Worm (Caenorhabditis elegans): Measurements from ENCODE around the gene E01G4.5.
A peak's percentile ranks its signal among the peaks of the same experiment; 100 is the strongest.

E01G4.5 gene

ce11 chrII:13460592-13461395 lies 11.4 kb upstream of the E01G4.5 start, which contains the start of gene pqn-27 (continued):
- TF ChIP-seq arid-1 (GFP tag; conservative IDR thresholded peaks at IDR 0.05) (no peak; the same call in 1 of the 2 replicates), nhr-10 (tag; optimal IDR thresholded peaks at IDR 0.05) (no peak), nhr-28 (tag; optimal IDR thresholded peaks at IDR 0.05) (peak; percentile 77), nhr-76 (tag; optimal IDR thresholded peaks at IDR 0.05) (no peak), mep-1 (tag; optimal IDR thresholded peaks at IDR 0.05) (peak; percentile 92), mdl-1 (tag; optimal IDR thresholded peaks at IDR 0.05) (peak in 1 of 2 experiments; percentile 61), F10B5.3 (tag; optimal IDR thresholded peaks at IDR 0.05) (no peak), jun-1 (tag; optimal IDR thresholded peaks at IDR 0.05) (peak; percentile 1), nhr-11 (tag; optimal IDR thresholded peaks at IDR 0.05) (peak; percentile 41), daf-16 (GFP tag; optimal IDR thresholded peaks at IDR 0.05) (peak in 1 of 2 experiments; percentile 93), daf-16 (tag; optimal IDR thresholded peaks at IDR 0.05) (peak; percentile 95), snpc-4 (tag; optimal IDR thresholded peaks at IDR 0.05) (no peak), aly-2 (tag; optimal IDR thresholded peaks at IDR 0.05) (no peak), php-3 (GFP tag; IDR thresholded peaks at IDR 0.05) (peak; percentile 79; the same call in 1 of the 2 replicates), dpl-1 (GFP tag; optimal IDR thresholded peaks at IDR 0.05) (peak; percentile 49), lin-39 (tag; optimal IDR thresholded peaks at IDR 0.05) (no peak), aha-1 (tag) (peak; percentile 91), hmg-1.1 (GFP tag; IDR thresholded peaks at IDR 0.05) (peak; percentile 43), ceh-62 (tag; optimal IDR thresholded peaks at IDR 0.05) (no peak), cey-2 (tag; optimal IDR thresholded peaks at IDR 0.05; ENCODE audit: borderline replicate concordance, insufficient read depth) (peak; percentile 22), ceh-20 (GFP tag; IDR thresholded peaks at IDR 0.05) (peak; percentile 81), mes-2 (tag; optimal IDR thresholded peaks at IDR 0.05; ENCODE audit: poor library complexity, severe bottlenecking) (peak; percentile 70), dmd-9 (GFP tag; IDR thresholded peaks at IDR 0.05) (no peak), unc-39 (tag; optimal IDR thresholded peaks at IDR 0.05) (no peak), lsy-2 (tag; optimal IDR thresholded peaks at IDR 0.05) (peak in 1 of 2 experiments; percentile 88), pha-4 (GFP tag; IDR thresholded peaks at IDR 0.05) (peak; percentile 55; the same call in 1 of the 2 replicates), pha-4 (tag; optimal IDR thresholded peaks at IDR 0.05) (no peak), dmd-6 (GFP tag; IDR thresholded peaks at IDR 0.05) (peak; percentile 77), mxl-2 (GFP tag; conservative IDR thresholded peaks at IDR 0.05) (no peak), nhr-48 (tag; optimal IDR thresholded peaks at IDR 0.05) (peak; percentile 72), egl-27 (tag; optimal IDR thresholded peaks at IDR 0.05) (no peak), dve-1 (tag; optimal IDR thresholded peaks at IDR 0.05; ENCODE audit: insufficient read depth) (peak; percentile 81), gei-8 (GFP tag; optimal IDR thresholded peaks at IDR 0.05) (peak; percentile 47), duxl-1 (tag; optimal IDR thresholded peaks at IDR 0.05; ENCODE audit: poor library complexity) (no peak), zip-11 (GFP tag; IDR thresholded peaks at IDR 0.05) (no peak), F26F4.8 (GFP tag; conservative IDR thresholded peaks at IDR 0.05) (no peak), lin-13 (GFP tag; optimal IDR thresholded peaks at IDR 0.05) (peak; percentile 22), fos-1 (tag; optimal IDR thresholded peaks at IDR 0.05) (no peak), saeg-2 (GFP tag; IDR thresholded peaks at IDR 0.05) (peak; percentile 68), zfp-2 (tag; optimal IDR thresholded peaks at IDR 0.05) (no peak), lin-1 (GFP tag; IDR thresholded peaks at IDR 0.05) (peak; percentile 82), daf-19 (GFP tag; conservative IDR thresholded peaks at IDR 0.05) (no peak), nhr-102 (tag; optimal IDR thresholded peaks at IDR 0.05) (peak; percentile 59), madf-9 (GFP tag; conservative IDR thresholded peaks at IDR 0.05) (no peak), unc-130 (GFP tag; optimal IDR thresholded peaks at IDR 0.05) (no peak), zip-2 (tag; optimal IDR thresholded peaks at IDR 0.05) (peak; percentile 62), nhr-237 (tag; optimal IDR thresholded peaks at IDR 0.05) (no peak), tag-97 (GFP tag; IDR thresholded peaks at IDR 0.05) (no peak), zfp-3 (GFP tag; conservative IDR thresholded peaks at IDR 0.05) (peak; percentile 87), skn-1 (tag; optimal IDR thresholded peaks at IDR 0.05) (no peak), attf-4 (tag; optimal IDR thresholded peaks at IDR 0.05) (no peak)
